Fruit fly (Drosophila melanogaster): ENCODE results near the gene CG4186.

The CG4186 gene

DNA sequence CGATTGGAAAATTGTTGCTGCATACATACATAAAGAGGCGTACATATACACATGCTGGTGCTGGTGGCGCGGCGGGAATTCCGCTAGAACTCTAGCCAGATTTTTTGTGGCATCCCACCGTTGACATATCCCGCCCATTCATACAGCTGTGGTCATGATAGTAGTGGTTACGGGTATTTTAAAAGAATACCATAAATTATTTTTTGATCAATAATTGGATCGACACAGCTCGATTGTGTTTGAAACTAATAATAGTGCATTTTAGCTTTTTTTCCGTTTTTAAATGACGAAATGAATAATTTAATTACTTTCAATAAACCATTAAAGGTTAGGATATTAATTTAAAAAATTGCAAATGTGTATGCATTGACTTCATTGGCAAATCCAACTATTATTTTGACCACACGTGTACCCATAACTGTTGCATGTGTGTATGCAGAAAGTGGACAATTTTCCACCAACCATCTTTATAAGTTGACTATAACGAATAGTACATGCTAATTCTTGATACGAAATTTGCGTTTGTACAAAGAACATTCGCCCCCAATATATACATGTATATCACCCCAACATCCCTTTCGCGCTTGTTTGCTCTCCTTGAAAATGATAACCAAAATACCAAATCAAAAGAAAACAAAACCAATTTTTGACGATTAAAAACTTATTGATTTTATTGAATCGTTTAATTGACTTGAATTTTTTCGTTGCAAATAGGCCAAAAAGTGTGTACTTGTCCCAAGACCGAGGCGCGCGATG is 2.7 kb downstream of the CG4186 start (continued):
- TF ChIP-seq CG2678 (tag; optimal IDR thresholded peaks at IDR 0.05) (peak; percentile 84), ftz-f1 (GFP tag; optimal IDR thresholded peaks at IDR 0.05) (peak; percentile 23), dimm (GFP tag; IDR thresholded peaks at IDR 0.05) (peak; percentile 51), gfzf (GFP tag; optimal IDR thresholded peaks at IDR 0.05) (no peak), salm (tag; optimal IDR thresholded peaks at IDR 0.05) (peak; percentile 67), CG6683 (GFP tag; optimal IDR thresholded peaks at IDR 0.05) (peak; percentile 72), sima (GFP tag; optimal IDR thresholded peaks at IDR 0.05) (no peak), Dp (GFP tag; optimal IDR thresholded peaks at IDR 0.05) (no peak), CG11456 (GFP tag; IDR thresholded peaks at IDR 0.05) (peak; percentile 83), scrt (GFP tag; optimal IDR thresholded peaks at IDR 0.05) (peak; percentile 66), CG5180 (GFP tag; optimal IDR thresholded peaks at IDR 0.05) (no peak), CG8388 (GFP tag; optimal IDR thresholded peaks at IDR 0.05) (peak; percentile 81), gcm (GFP tag; optimal IDR thresholded peaks at IDR 0.05) (peak; percentile 67), Hmr (GFP tag; optimal IDR thresholded peaks at IDR 0.05) (peak; percentile 84), CG14667 (GFP tag; IDR thresholded peaks at IDR 0.05) (no peak), CG17802 (tag; optimal IDR thresholded peaks at IDR 0.05) (peak; percentile 46), CG11723 (GFP tag; optimal IDR thresholded peaks at IDR 0.05) (peak; percentile 4), Fer2 (tag; optimal IDR thresholded peaks at IDR 0.05) (peak; percentile 18), az2 (GFP tag; optimal IDR thresholded peaks at IDR 0.05) (peak; percentile 83), Meics (GFP tag; optimal IDR thresholded peaks at IDR 0.05) (peak; percentile 84), Ets97D (GFP tag; optimal IDR thresholded peaks at IDR 0.05) (peak; percentile 24), CG1529 (GFP tag; optimal IDR thresholded peaks at IDR 0.05) (peak; percentile 56), CG7271 (tag; optimal IDR thresholded peaks at IDR 0.05) (no peak), CG11560 (tag; IDR thresholded peaks at IDR 0.05) (peak; percentile 38; the same call in 1 of the 3 replicates), trem (tag; optimal IDR thresholded peaks at IDR 0.05) (peak; percentile 51), CG17568 (GFP tag; optimal IDR thresholded peaks at IDR 0.05) (peak; percentile 63), HLH4C (GFP tag; IDR thresholded peaks at IDR 0.05; ENCODE audit: partially characterized antibody) (no peak), bab2 (GFP tag; optimal IDR thresholded peaks at IDR 0.05) (peak; percentile 77), CG7987 (GFP tag; optimal IDR thresholded peaks at IDR 0.05) (peak; percentile 43), sr (GFP tag; IDR thresholded peaks at IDR 0.05) (no peak), dysf (GFP tag; IDR thresholded peaks at IDR 0.05) (peak; percentile 81), bcd (GFP tag; optimal IDR thresholded peaks at IDR 0.05) (peak; percentile 71), Hey (tag; optimal IDR thresholded peaks at IDR 0.05) (no peak), gro (GFP tag; optimal IDR thresholded peaks at IDR 0.05) (peak; percentile 69), ac (GFP tag; optimal IDR thresholded peaks at IDR 0.05) (no peak), tx (GFP tag; optimal IDR thresholded peaks at IDR 0.05) (peak; percentile 63), CG2875 (GFP tag; optimal IDR thresholded peaks at IDR 0.05) (peak; percentile 73), CG4404 (GFP tag; IDR thresholded peaks at IDR 0.05) (no peak), ind (GFP tag; optimal IDR thresholded peaks at IDR 0.05) (peak; percentile 75), CG6254 (GFP tag; optimal IDR thresholded peaks at IDR 0.05) (peak; percentile 80), sd (tag; optimal IDR thresholded peaks at IDR 0.05) (peak; percentile 99), Med (GFP tag) (peak; percentile 97), CG8478 (optimal IDR thresholded peaks at IDR 0.05) (no peak), fd3F (GFP tag; optimal IDR thresholded peaks at IDR 0.05) (peak; percentile 75), CG6765 (GFP tag; optimal IDR thresholded peaks at IDR 0.05) (peak; percentile 42), zfh1 (GFP tag; IDR thresholded peaks at IDR 0.05) (peak; percentile 79), pzg (GFP tag; optimal IDR thresholded peaks at IDR 0.05) (peak; percentile 12), chif (GFP tag; optimal IDR thresholded peaks at IDR 0.05) (peak; percentile 70 to 71), ttk (GFP tag; IDR thresholded peaks at IDR 0.05) (peak; percentile 55)
